Fruit fly (Drosophila melanogaster) whole organism, embryonic: Measurements from ENCODE around the gene pall.

Experiments
- CG31388 ChIP-seq: fragments of 200-800 bp; sonication (Bioruptor generic); optimal IDR thresholded peaks from 2 replicates; lab custom pipeline; 2016; ENCODE audit warnings: missing biosample characterization, missing genetic modification characterization
- Oli ChIP-seq: fragments of 200-800 bp; sonication (Bioruptor generic); optimal IDR thresholded peaks from 2 replicates; lab custom pipeline; 2018; ENCODE audit warnings: missing biosample characterization, mild to moderate bottlenecking, missing genetic modification characterization, moderate library complexity
- emc ChIP-seq: fragments of 200-800 bp; sonication (Bioruptor generic); optimal IDR thresholded peaks from 2 replicates; lab custom pipeline; 2016; ENCODE audit warnings: missing biosample characterization, missing genetic modification characterization
- sens-2 ChIP-seq: fragments of 200-800 bp; sonication (Bioruptor generic); IDR thresholded peaks from 2 replicates; pipeline ENCODE4 v1.3.6; 2022; ENCODE audit warnings: missing biosample characterization, missing genetic modification characterization

dm6 chr3L:9487586-9487985 lies at the start of gene pall:
- TF ChIP-seq emc (no peak), Oli (tag; lab: Kevin White, UChicago) (no peak), CG31388 (GFP tag; lab: Kevin White, UChicago) (no peak), sens-2 (GFP tag; lab: Robert Waterston, UW) (no peak)
